Fruit fly (Drosophila melanogaster) Kc167 (cell line): ENCODE data around the gene CG13855.

ENCODE experiments used
- h ChIP-seq: fragments of >200 bp; optimal IDR thresholded peaks from 3 replicates; lab custom pipeline; 2018; ENCODE audit warnings: missing external identifiers
- insv ChIP-seq: fragments of >200 bp; optimal IDR thresholded peaks from 3 replicates; lab custom pipeline; 2018; ENCODE audit warnings: missing external identifiers
- psq ChIP-seq: fragments of >200 bp; optimal IDR thresholded peaks from 2 replicates; lab custom pipeline; 2017; ENCODE audit warnings: missing external identifiers

DNA sequence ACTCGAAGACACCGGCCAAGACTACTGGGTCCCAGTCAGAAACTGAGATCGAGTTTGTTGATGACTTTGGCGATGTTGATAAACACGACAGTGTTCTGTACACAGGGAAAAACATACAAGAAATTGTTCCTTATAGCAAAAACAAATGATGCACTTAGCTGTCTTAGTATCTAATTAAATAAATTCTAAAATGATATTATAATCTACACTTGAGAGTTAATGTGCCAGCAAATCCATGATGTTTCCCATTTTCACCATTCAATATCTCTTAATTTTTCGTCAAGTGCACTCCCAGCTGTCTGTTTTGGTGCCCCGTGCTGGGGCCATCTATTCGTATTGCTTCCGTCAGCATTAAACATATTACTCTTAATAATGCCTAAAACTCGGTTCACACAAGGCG is 5.5 kb upstream of the CG13855 start:
- no peak for TF ChIP-seq psq
- no peak for TF ChIP-seq insv (lab: Kevin White, UChicago)
- no peak for TF ChIP-seq h
